Fruit fly (Drosophila melanogaster) whole organism, embryonic: ENCODE results near the gene CG6788.

Experiments used
- CG11093 ChIP-seq: fragments of 200-800 bp; sonication (Bioruptor generic); IDR thresholded peaks from 3 replicates; pipeline ENCODE4 v1.3.6; 2022; ENCODE audit warnings: missing biosample characterization, missing genetic modification characterization
- CG12769 ChIP-seq: fragments of 200-800 bp; sonication (Bioruptor generic); optimal IDR thresholded peaks from 2 replicates; lab custom pipeline; 2019; ENCODE audit warnings: missing biosample characterization, mild to moderate bottlenecking, missing genetic modification characterization, moderate library complexity
- CG13287 ChIP-seq: fragments of 200-800 bp; sonication (Bioruptor generic); IDR thresholded peaks from 2 replicates; pipeline ENCODE4 v1.3.6; 2022; ENCODE audit warnings: missing biosample characterization, missing genetic modification characterization; ENCODE audit not compliant: partially characterized antibody
- CG16779 ChIP-seq: fragments of 200-800 bp; sonication (Bioruptor generic); IDR thresholded peaks from 2 replicates; pipeline ENCODE4 v1.3.6; 2022; ENCODE audit warnings: missing biosample characterization, missing genetic modification characterization
- CG18476 ChIP-seq: fragments of 200-800 bp; sonication (Bioruptor generic); optimal IDR thresholded peaks from 2 replicates; lab custom pipeline; 2016; ENCODE audit warnings: missing biosample characterization, mild to moderate bottlenecking, missing genetic modification characterization
- CG30403 ChIP-seq: fragments of 200-800 bp; sonication (Bioruptor generic); optimal IDR thresholded peaks from 3 replicates; lab custom pipeline; 2016; ENCODE audit warnings: missing biosample characterization, missing genetic modification characterization
- CG3065 ChIP-seq: fragments of 200-800 bp; sonication (Bioruptor generic); optimal IDR thresholded peaks from 2 replicates; lab custom pipeline; 2016; ENCODE audit warnings: missing biosample characterization, missing genetic modification characterization
- CG6813 ChIP-seq: fragments of 200-800 bp; sonication (Bioruptor generic); optimal IDR thresholded peaks from 2 replicates; lab custom pipeline; 2017; ENCODE audit warnings: missing biosample characterization, missing genetic modification characterization, mild to moderate bottlenecking, moderate library complexity, missing genetic modification reagents
- CG7357 ChIP-seq: fragments of 200-800 bp; sonication (Bioruptor generic); IDR thresholded peaks from 3 replicates; pipeline ENCODE4 v1.3.6; 2022; ENCODE audit warnings: missing biosample characterization, missing genetic modification characterization
- CG7987 ChIP-seq: fragments of 200-800 bp; sonication (Bioruptor generic); optimal IDR thresholded peaks from 2 replicates; lab custom pipeline; 2018; ENCODE audit warnings: missing biosample characterization, mild to moderate bottlenecking, missing genetic modification characterization, moderate library complexity
- CG9437 ChIP-seq: fragments of 200-800 bp; sonication (Bioruptor generic); optimal IDR thresholded peaks from 2 replicates; lab custom pipeline; 2018; ENCODE audit warnings: missing biosample characterization, mild to moderate bottlenecking, missing genetic modification characterization
- CrebB ChIP-seq: fragments of 200-800 bp; sonication (Bioruptor generic); optimal IDR thresholded peaks from 3 replicates; lab custom pipeline; 2018; ENCODE audit warnings: missing biosample characterization, mild to moderate bottlenecking, missing genetic modification characterization
- Doc3 ChIP-seq: fragments of 200-800 bp; sonication (Bioruptor generic); IDR thresholded peaks from 3 replicates; pipeline ENCODE4 v1.3.6; 2022; ENCODE audit warnings: missing biosample characterization, missing genetic modification characterization; ENCODE audit not compliant: partially characterized antibody
- Dp ChIP-seq: fragments of 200-800 bp; sonication (Bioruptor generic); optimal IDR thresholded peaks from 2 replicates; lab custom pipeline; 2018; ENCODE audit warnings: missing biosample characterization, mild to moderate bottlenecking, missing genetic modification characterization, moderate library complexity
- Gug ChIP-seq: fragments of 200-800 bp; sonication (Bioruptor generic); IDR thresholded peaks from 4 replicates; pipeline ENCODE4 v1.3.6; 2022; ENCODE audit warnings: missing biosample characterization, missing genetic modification characterization
- HLH54F ChIP-seq: fragments of 200-800 bp; sonication (Bioruptor generic); optimal IDR thresholded peaks from 3 replicates; lab custom pipeline; 2016; ENCODE audit warnings: missing biosample characterization, missing genetic modification characterization
- Neu2 ChIP-seq: fragments of 200-800 bp; sonication (Bioruptor generic); optimal IDR thresholded peaks from 3 replicates; lab custom pipeline; 2016; ENCODE audit warnings: missing biosample characterization, missing genetic modification characterization, borderline replicate concordance
- Oaz ChIP-seq: fragments of 200-800 bp; sonication (Bioruptor generic); IDR thresholded peaks from 2 replicates; pipeline ENCODE4 v1.3.6; 2022; ENCODE audit warnings: missing biosample characterization, missing genetic modification characterization
- Poxn ChIP-seq: fragments of 200-800 bp; sonication (Bioruptor generic); IDR thresholded peaks from 2 replicates; pipeline ENCODE4 v1.3.6; 2022; ENCODE audit warnings: missing biosample characterization, missing genetic modification characterization
- Ssrp ChIP-seq: fragments of 200-800 bp; sonication (Bioruptor generic); optimal IDR thresholded peaks from 2 replicates; lab custom pipeline; 2018; ENCODE audit warnings: missing biosample characterization, mild to moderate bottlenecking, missing genetic modification characterization, moderate library complexity
- Tbp ChIP-seq: fragments of >200 bp; optimal IDR thresholded peaks from 2 replicates; lab custom pipeline; 2018; ENCODE audit warnings: missing biosample characterization, missing genetic modification characterization
- bcd ChIP-seq: fragments of 200-800 bp; sonication (Bioruptor generic); optimal IDR thresholded peaks from 2 replicates; lab custom pipeline; 2017; ENCODE audit warnings: missing biosample characterization, mild to moderate bottlenecking, missing genetic modification characterization
- cas ChIP-seq: fragments of 200-800 bp; sonication (Bioruptor generic); IDR thresholded peaks from 2 replicates; pipeline ENCODE4 v1.3.6; 2022; ENCODE audit warnings: missing biosample characterization, missing genetic modification characterization
- croc ChIP-seq: fragments of 200-800 bp; sonication (Bioruptor generic); conservative IDR thresholded peaks from 3 replicates; pipeline ENCODE4 v1.3.6; 2022; ENCODE audit warnings: missing biosample characterization, missing genetic modification characterization
- danr ChIP-seq: fragments of 200-800 bp; sonication (Bioruptor generic); IDR thresholded peaks from 2 replicates; pipeline ENCODE4 v1.3.6; 2022; ENCODE audit warnings: missing biosample characterization, missing genetic modification characterization
- dati ChIP-seq: fragments of 200-800 bp; sonication (Bioruptor generic); IDR thresholded peaks from 2 replicates; pipeline ENCODE4 v1.3.6; 2022; ENCODE audit warnings: missing biosample characterization, missing genetic modification characterization
- dm ChIP-seq: fragments of 200-800 bp; sonication (Bioruptor generic); optimal IDR thresholded peaks from 3 replicates; lab custom pipeline; 2016; ENCODE audit warnings: missing biosample characterization, missing genetic modification characterization
- fru ChIP-seq: fragments of >200 bp; optimal IDR thresholded peaks from 2 replicates; lab custom pipeline; 2017
- ftz-f1 ChIP-seq: fragments of 200-800 bp; sonication (Bioruptor generic); optimal IDR thresholded peaks from 2 replicates; lab custom pipeline; 2016; ENCODE audit warnings: missing biosample characterization, missing genetic modification characterization
- gfzf ChIP-seq: fragments of 200-800 bp; sonication (Bioruptor generic); optimal IDR thresholded peaks from 2 replicates; lab custom pipeline; 2016; ENCODE audit warnings: missing biosample characterization, mild to moderate bottlenecking, missing genetic modification characterization, moderate library complexity
- gro ChIP-seq: fragments of 200-800 bp; sonication (Bioruptor generic); optimal IDR thresholded peaks from 2 replicates; lab custom pipeline; 2016; ENCODE audit warnings: missing biosample characterization, missing genetic modification characterization
- gt ChIP-seq: fragments of 200-800 bp; sonication (Bioruptor generic); IDR thresholded peaks from 2 replicates; pipeline ENCODE4 v1.3.6; 2022; ENCODE audit warnings: missing biosample characterization, missing genetic modification characterization
- hth ChIP-seq: fragments of >200 bp; optimal IDR thresholded peaks from 2 replicates; lab custom pipeline; 2017; ENCODE audit warnings: inconsistent platforms
- kay ChIP-seq: fragments of 200-800 bp; sonication (Bioruptor generic); optimal IDR thresholded peaks from 2 replicates; lab custom pipeline; 2016; ENCODE audit warnings: missing biosample characterization, missing genetic modification characterization
- mam ChIP-seq: fragments of 200-800 bp; sonication (Bioruptor generic); optimal IDR thresholded peaks from 3 replicates; lab custom pipeline; 2016; ENCODE audit warnings: missing biosample characterization, missing genetic modification characterization
- odd ChIP-seq: fragments of 200-800 bp; sonication (Bioruptor generic); optimal IDR thresholded peaks from 2 replicates; lab custom pipeline; 2017; ENCODE audit warnings: missing biosample characterization, mild to moderate bottlenecking, missing genetic modification characterization
- psq ChIP-seq: fragments of 200-800 bp; sonication (Bioruptor generic); optimal IDR thresholded peaks from 2 replicates; lab custom pipeline; 2017; ENCODE audit warnings: missing biosample characterization, missing genetic modification characterization
- ranshi ChIP-seq: fragments of 200-800 bp; sonication (Bioruptor generic); IDR thresholded peaks from 2 replicates; pipeline ENCODE4 v1.3.6; 2022; ENCODE audit warnings: missing biosample characterization, missing genetic modification characterization
- run ChIP-seq: fragments of 200-800 bp; sonication (Bioruptor generic); optimal IDR thresholded peaks from 3 replicates; lab custom pipeline; 2018; ENCODE audit warnings: missing biosample characterization, mild to moderate bottlenecking, missing genetic modification characterization
- schlank ChIP-seq: fragments of 200-800 bp; sonication (Bioruptor generic); optimal IDR thresholded peaks from 2 replicates; lab custom pipeline; 2018; ENCODE audit warnings: missing biosample characterization, mild to moderate bottlenecking, missing genetic modification characterization
- sim ChIP-seq: fragments of 200-800 bp; sonication (Bioruptor generic); IDR thresholded peaks from 2 replicates; pipeline ENCODE4 v1.3.6; 2022; ENCODE audit warnings: missing biosample characterization, missing genetic modification characterization
- slou ChIP-seq: fragments of 200-800 bp; sonication (Bioruptor generic); optimal IDR thresholded peaks from 3 replicates; lab custom pipeline; 2016; ENCODE audit warnings: missing biosample characterization, missing genetic modification characterization
- sob ChIP-seq: fragments of 200-800 bp; sonication (Bioruptor generic); IDR thresholded peaks from 2 replicates; pipeline ENCODE4 v1.3.6; 2022; ENCODE audit warnings: missing biosample characterization, missing genetic modification characterization
- stc ChIP-seq: fragments of 200-800 bp; sonication (Bioruptor generic); IDR thresholded peaks from 2 replicates; pipeline ENCODE4 v1.3.6; 2022; ENCODE audit warnings: missing biosample characterization, missing genetic modification characterization
- stwl ChIP-seq: fragments of 200-800 bp; sonication (Bioruptor generic); optimal IDR thresholded peaks from 3 replicates; lab custom pipeline; 2018; ENCODE audit warnings: missing biosample characterization, mild to moderate bottlenecking, missing genetic modification characterization, moderate library complexity
- tin ChIP-seq: fragments of 200-800 bp; sonication (Bioruptor generic); optimal IDR thresholded peaks from 3 replicates; lab custom pipeline; 2016; ENCODE audit warnings: missing biosample characterization, missing genetic modification characterization
- vfl ChIP-seq: fragments of 200-800 bp; sonication (Bioruptor generic); optimal IDR thresholded peaks from 2 replicates; lab custom pipeline; 2016; ENCODE audit warnings: missing biosample characterization, missing genetic modification characterization
- wek ChIP-seq: fragments of 200-800 bp; sonication (Bioruptor generic); optimal IDR thresholded peaks from 3 replicates; lab custom pipeline; 2018; ENCODE audit warnings: missing biosample characterization, mild to moderate bottlenecking, missing genetic modification characterization, moderate library complexity
- zfh1 ChIP-seq: fragments of 200-800 bp; sonication (Bioruptor generic); IDR thresholded peaks from 3 replicates; pipeline ENCODE4 v1.3.6; 2022; ENCODE audit warnings: missing biosample characterization, missing genetic modification characterization

The CG6788 gene

dm6 chrX:17856029-17856428 lies 31.9 kb upstream of the CG6788 start, which contains the start of gene Mco4:
TSS of gene Mco4 (minus strand) at chrX:17856129.
- TF ChIP-seq sob (GFP tag; lab: Robert Waterston, UW), result no peak

DNA sequence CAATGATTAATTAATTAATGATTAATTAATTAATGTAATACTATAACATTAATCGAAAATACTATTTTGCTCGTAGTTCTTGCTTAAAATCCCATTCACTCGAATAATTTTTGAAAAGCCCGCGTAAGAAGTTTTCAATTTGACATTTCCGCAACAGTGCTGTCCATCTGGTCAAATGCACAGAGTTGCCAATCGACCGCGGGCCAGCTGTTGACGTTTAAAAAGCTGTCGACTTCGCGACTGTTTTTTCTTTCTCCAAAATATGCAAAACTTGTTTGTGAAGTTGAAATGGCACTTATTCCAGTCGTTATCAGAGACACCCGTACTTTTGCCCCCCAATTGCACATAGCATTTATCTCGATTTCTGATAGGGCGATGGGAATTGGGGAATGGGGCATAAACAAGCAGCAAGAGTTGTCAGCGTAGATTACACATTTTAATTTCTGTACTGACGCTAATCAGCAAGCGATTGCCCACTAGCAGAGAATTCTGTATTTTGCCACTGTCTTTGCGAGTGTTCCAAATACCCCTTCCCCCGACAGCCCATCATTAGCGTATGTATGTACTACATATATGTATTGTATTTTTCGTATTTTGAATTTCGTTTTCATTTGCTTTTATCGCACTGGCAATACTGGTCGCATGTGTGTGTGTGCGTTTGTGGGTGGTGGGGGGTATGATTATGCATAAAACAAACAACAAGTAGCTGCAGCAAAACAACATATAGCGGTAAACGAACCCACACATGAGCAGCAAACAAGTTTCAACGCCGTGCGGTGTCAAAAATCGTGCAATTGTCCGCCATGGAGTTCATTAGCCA lies 31.3 kb upstream of the CG6788 start, which contains the start of gene Srx:
Gene Srx (plus strand): TSS at position 517 of the 820 bp plus-strand sequence.
- TF ChIP-seq fru (lab: Kevin White, UChicago) (no peak), croc (GFP tag; lab: Robert Waterston, UW) (no peak), danr (GFP tag; lab: Robert Waterston, UW) (no peak), Gug (GFP tag; lab: Robert Waterston, UW) (no peak), dm (GFP tag; lab: Kevin White, UChicago) (no peak), CG9437 (GFP tag; lab: Kevin White, UChicago) (peak; percentile 41), kay (GFP tag; lab: Kevin White, UChicago) (no peak), CG3065 (GFP tag; lab: Kevin White, UChicago) (no peak), Ssrp (tag; lab: Kevin White, UChicago) (no peak), gt (GFP tag; lab: Robert Waterston, UW) (no peak), cas (no peak), sim (no peak), hth (lab: Kevin White, UChicago) (no peak), mam (peak; percentile 38), run (tag; lab: Kevin White, UChicago) (no peak), stwl (tag; lab: Kevin White, UChicago) (peak; percentile 7), wek (no peak), bcd (GFP tag; lab: Kevin White, UChicago) (peak; percentile 2), Doc3 (GFP tag; lab: Robert Waterston, UW) (no peak), CG7357 (no peak), gfzf (peak; percentile 2), zfh1 (0 out of 3 replicates have a peak, but pooled peaks have one; percentile 20), CG18476 (GFP tag; lab: Kevin White, UChicago) (no peak), tin (no peak), CG30403 (GFP tag; lab: Kevin White, UChicago) (peak; percentile 28), CrebB (tag; lab: Kevin White, UChicago) (peak; percentile 13), CG6813 (GFP tag; lab: Kevin White, UChicago) (no peak), dati (GFP tag; lab: Robert Waterston, UW) (no peak), Neu2 (GFP tag; lab: Kevin White, UChicago) (no peak), psq (no peak), CG11093 (no peak), CG13287 (GFP tag; lab: Robert Waterston, UW) (peak; percentile 14; the same call in 1 of the 2 replicates), ftz-f1 (GFP tag; lab: Kevin White, UChicago) (no peak), Dp (GFP tag; lab: Kevin White, UChicago) (peak; percentile 86), ranshi (no peak), Oaz (GFP tag; lab: Robert Waterston, UW) (no peak), Poxn (GFP tag; lab: Robert Waterston, UW) (no peak), gro (GFP tag; lab: Kevin White, UChicago) (peak; percentile 0), CG16779 (GFP tag; lab: Robert Waterston, UW) (no peak), odd (GFP tag; lab: Kevin White, UChicago) (no peak), Tbp (GFP tag; lab: Kevin White, UChicago) (no peak), HLH54F (peak; percentile 26), schlank (tag; lab: Kevin White, UChicago) (no peak), CG7987 (GFP tag; lab: Kevin White, UChicago) (no peak), vfl (GFP tag; lab: Kevin White, UChicago) (no peak), stc (GFP tag; lab: Robert Waterston, UW) (no peak), CG12769 (no peak), slou (GFP tag; lab: Kevin White, UChicago) (no peak)
